Fruit fly (Drosophila melanogaster): ENCODE results near the gene Dis3.
A peak's percentile ranks its signal among the peaks of the same experiment; 100 is the strongest.

Gene Dis3

dm6 chr3R:24320342-24320711 is 12.9 kb upstream of the Dis3 start:
- TF ChIP-seq Myc (optimal IDR thresholded peaks at IDR 0.05) (no peak), N (GFP tag; optimal IDR thresholded peaks at IDR 0.05) (no peak), usp (GFP tag; optimal IDR thresholded peaks at IDR 0.05) (no peak), GATAd (GFP tag; optimal IDR thresholded peaks at IDR 0.05) (no peak), Sp1 (GFP tag; optimal IDR thresholded peaks at IDR 0.05) (no peak), ey (GFP tag; optimal IDR thresholded peaks at IDR 0.05) (no peak), Vsx2 (GFP tag; optimal IDR thresholded peaks at IDR 0.05; ENCODE audit: partially characterized antibody) (peak; percentile 96), jim (GFP tag; optimal IDR thresholded peaks at IDR 0.05) (no peak)

dm6 chr3R:24336622-24337021 is 3.4 kb downstream of the Dis3 start, which contains the start of gene CG6432:
Gene CG6432 (plus strand): TSS chr3R:24336922.
- TF ChIP-seq h (GFP tag; optimal IDR thresholded peaks at IDR 0.05) = no peak
- no peak for TF ChIP-seq sv (GFP tag; optimal IDR thresholded peaks at IDR 0.05)
- TF ChIP-seq br (GFP tag; optimal IDR thresholded peaks at IDR 0.05) = no peak
- no peak for TF ChIP-seq dl (GFP tag; optimal IDR thresholded peaks at IDR 0.05; ENCODE audit: insufficient read depth in 1 of 2, partially characterized antibody in 2 of 2)
- TF ChIP-seq GATAd (GFP tag; optimal IDR thresholded peaks at IDR 0.05) = no peak
- TF ChIP-seq ey (GFP tag; optimal IDR thresholded peaks at IDR 0.05) = no peak
- no peak for TF ChIP-seq foxo (GFP tag; optimal IDR thresholded peaks at IDR 0.05)
- TF ChIP-seq N (GFP tag; optimal IDR thresholded peaks at IDR 0.05) = no peak
- no peak for TF ChIP-seq lola (GFP tag; optimal IDR thresholded peaks at IDR 0.05)
- TF ChIP-seq Hr83 (GFP tag; optimal IDR thresholded peaks at IDR 0.05; ENCODE audit: poor library complexity, severe bottlenecking) = no peak
- no peak for TF ChIP-seq Abd-B (GFP tag; optimal IDR thresholded peaks at IDR 0.05)
- no peak for TF ChIP-seq pan (optimal IDR thresholded peaks at IDR 0.05)
- no peak for TF ChIP-seq Hnf4 (GFP tag; optimal IDR thresholded peaks at IDR 0.05)
- no peak for TF ChIP-seq psq (GFP tag; optimal IDR thresholded peaks at IDR 0.05)
- TF ChIP-seq CG32264 (GFP tag; optimal IDR thresholded peaks at IDR 0.05) = no peak
- TF ChIP-seq usp (GFP tag; optimal IDR thresholded peaks at IDR 0.05) = no peak
- no peak for TF ChIP-seq fru (GFP tag; optimal IDR thresholded peaks at IDR 0.05)

- TF ChIP-seq Vsx2 (GFP tag; optimal IDR thresholded peaks at IDR 0.05; ENCODE audit: partially characterized antibody) = no peak
- no peak for TF ChIP-seq sv (GFP tag; optimal IDR thresholded peaks at IDR 0.05)
These were observed 8.0 kb downstream of the Dis3 start, which contains the start of gene Ms for dm6 chr3R:24341251-24341650. Gene Ms (plus strand): TSS chr3R:24341551.

DNA sequence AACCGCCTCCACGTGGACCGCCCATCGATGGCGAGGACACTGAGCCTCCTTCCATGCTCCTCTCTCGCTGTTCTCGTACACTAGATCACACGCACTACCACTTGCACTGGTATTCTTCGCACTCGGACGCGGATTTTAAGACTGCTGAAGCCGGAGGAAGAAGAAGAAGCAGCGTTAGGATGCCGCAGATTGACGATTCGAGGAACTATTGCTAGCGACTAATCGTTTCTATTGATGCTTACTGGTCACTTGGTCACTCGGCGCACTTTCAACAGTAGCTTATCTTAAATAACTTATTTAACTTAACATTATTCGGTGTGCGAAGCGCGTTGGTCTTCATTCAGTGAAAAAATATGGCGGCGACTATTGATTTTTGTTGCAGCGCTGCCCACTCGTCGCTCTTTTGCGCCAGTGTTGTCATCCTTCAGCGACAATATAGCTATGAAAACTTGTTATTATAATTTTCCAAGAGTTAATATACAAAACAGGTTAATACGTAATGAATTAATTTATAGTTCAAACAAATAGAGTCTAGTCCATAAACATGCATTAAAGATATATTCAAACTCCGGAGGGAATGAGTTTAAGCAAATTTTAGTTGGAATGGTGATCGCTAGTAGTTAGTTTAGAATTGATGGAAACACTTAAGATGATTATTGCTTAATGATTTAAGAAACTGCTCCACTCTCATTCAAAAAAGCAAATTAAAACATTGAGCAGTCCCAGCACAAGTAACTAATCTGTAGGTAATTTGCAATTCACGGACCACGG is 15.4 kb downstream of the Dis3 start, which contains the start of the genes CG5746 and CG6454:
CG5746 (minus strand) TSS at position 372 of the 771 bp plus-strand sequence.
CG6454 (plus strand) TSS at position 763 of the 771 bp plus-strand sequence.
- TF ChIP-seq psq (GFP tag; optimal IDR thresholded peaks at IDR 0.05) = peak; percentile 54
- no peak for TF ChIP-seq usp (GFP tag; optimal IDR thresholded peaks at IDR 0.05)
- TF ChIP-seq pan (optimal IDR thresholded peaks at IDR 0.05) = no peak
- peak; percentile 45 for TF ChIP-seq CG9705 (GFP tag; optimal IDR thresholded peaks at IDR 0.05)
- peak; percentile 59 for TF ChIP-seq ey (GFP tag; optimal IDR thresholded peaks at IDR 0.05)
- TF ChIP-seq Myc (optimal IDR thresholded peaks at IDR 0.05) = peak; percentile 87
- peak; percentile 56 for TF ChIP-seq sv (GFP tag; optimal IDR thresholded peaks at IDR 0.05)
- no peak for TF ChIP-seq dmrt93B (GFP tag; optimal IDR thresholded peaks at IDR 0.05)
- TF ChIP-seq CG32264 (GFP tag; optimal IDR thresholded peaks at IDR 0.05) = peak; percentile 37
- TF ChIP-seq Sp1 (GFP tag; optimal IDR thresholded peaks at IDR 0.05) = no peak

DNA sequence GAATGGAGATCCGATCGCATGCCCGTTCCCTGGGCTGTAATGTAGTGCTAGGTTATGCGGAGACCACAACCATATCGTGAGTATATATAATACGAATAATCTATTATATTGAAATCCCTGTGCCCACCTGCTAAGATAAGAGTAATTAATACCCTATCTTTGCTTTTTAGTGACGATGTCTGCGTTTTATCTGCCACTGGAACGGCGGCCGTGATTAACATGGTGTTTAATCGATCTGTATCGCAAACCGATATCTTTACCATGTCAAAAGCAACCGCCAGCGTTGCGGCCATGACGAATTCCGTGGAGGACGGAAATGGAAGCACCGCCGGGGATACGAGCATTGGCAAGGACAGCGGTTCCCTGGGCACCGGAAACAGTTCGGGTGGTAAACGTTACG is 20.2 kb downstream of the Dis3 start:
- TF ChIP-seq usp (GFP tag; optimal IDR thresholded peaks at IDR 0.05) = no peak
- no peak for TF ChIP-seq rgr (GFP tag; optimal IDR thresholded peaks at IDR 0.05)
- TF ChIP-seq brk (GFP tag; optimal IDR thresholded peaks at IDR 0.05) = no peak
- TF ChIP-seq Abd-B (GFP tag; optimal IDR thresholded peaks at IDR 0.05) = no peak
- no peak for TF ChIP-seq tai (GFP tag; optimal IDR thresholded peaks at IDR 0.05)
- no peak for TF ChIP-seq CG32264 (GFP tag; optimal IDR thresholded peaks at IDR 0.05)
- TF ChIP-seq Dfd (GFP tag; optimal IDR thresholded peaks at IDR 0.05) = no peak
- TF ChIP-seq Myc (optimal IDR thresholded peaks at IDR 0.05) = no peak
- TF ChIP-seq Sp1 (GFP tag; optimal IDR thresholded peaks at IDR 0.05) = no peak
- no peak for TF ChIP-seq woc (GFP tag; optimal IDR thresholded peaks at IDR 0.05)
- no peak for TF ChIP-seq GATAd (GFP tag; optimal IDR thresholded peaks at IDR 0.05)
- TF ChIP-seq Hr83 (GFP tag; optimal IDR thresholded peaks at IDR 0.05; ENCODE audit: poor library complexity, severe bottlenecking) = no peak
- TF ChIP-seq Mio (GFP tag; optimal IDR thresholded peaks at IDR 0.05) = no peak
- TF ChIP-seq Vsx2 (GFP tag; optimal IDR thresholded peaks at IDR 0.05; ENCODE audit: partially characterized antibody) = no peak
- no peak for TF ChIP-seq HLH106 (tag; optimal IDR thresholded peaks at IDR 0.05)
- no peak for TF ChIP-seq h (GFP tag; optimal IDR thresholded peaks at IDR 0.05)
- no peak for TF ChIP-seq ey (GFP tag; optimal IDR thresholded peaks at IDR 0.05)
- TF ChIP-seq Rel (GFP tag; optimal IDR thresholded peaks at IDR 0.05) = no peak
- TF ChIP-seq Rel (tag; optimal IDR thresholded peaks at IDR 0.05) = no peak

All from whole organism, wandering third instar larva.